Worm (Caenorhabditis elegans): Measurements from ENCODE around the gene bre-3.

bre-3 gene

ce11 chrIII:9521410-9522090 is 36.3 kb upstream of the bre-3 start, which contains the start of the genes clu-1 and prp-40:
Gene clu-1, minus strand, starts transcription at chrIII:9521460.
Gene prp-40, plus strand, starts transcription at chrIII:9522075.
- TF ChIP-seq blmp-1 (tag; optimal IDR thresholded peaks at IDR 0.05) (no peak), unc-120 (tag; optimal IDR thresholded peaks at IDR 0.05; ENCODE audit: poor library complexity, severe bottlenecking) (peak; percentile 30), unc-62 (GFP tag; optimal IDR thresholded peaks at IDR 0.05) (peak; percentile 24), nhr-237 (tag; optimal IDR thresholded peaks at IDR 0.05) (peak; percentile 75), pha-4 (tag; optimal IDR thresholded peaks at IDR 0.05) (peak; percentile 88), elt-3 (tag; optimal IDR thresholded peaks at IDR 0.05) (no peak), ceh-39 (tag; optimal IDR thresholded peaks at IDR 0.05) (peak; percentile 58), cnd-1 (tag; optimal IDR thresholded peaks at IDR 0.05) (no peak), hlh-1 (tag; optimal IDR thresholded peaks at IDR 0.05) (peak; percentile 36), nhr-12 (tag; optimal IDR thresholded peaks at IDR 0.05) (no peak), drap-1 (GFP tag; optimal IDR thresholded peaks at IDR 0.05) (peak; percentile 15), lsy-2 (tag; optimal IDR thresholded peaks at IDR 0.05) (peak; percentile 82), elt-1 (tag; optimal IDR thresholded peaks at IDR 0.05; ENCODE audit: borderline replicate concordance, insufficient read depth) (peak; percentile 13), mep-1 (tag; optimal IDR thresholded peaks at IDR 0.05) (peak; percentile 63), ztf-11 (tag; optimal IDR thresholded peaks at IDR 0.05) (no peak), lin-13 (tag; optimal IDR thresholded peaks at IDR 0.05) (peak; percentile 81), ces-1 (GFP tag; optimal IDR thresholded peaks at IDR 0.05) (peak; percentile 72), M03D4.4 (tag; optimal IDR thresholded peaks at IDR 0.05) (no peak)

- TF ChIP-seq zip-8 (tag; optimal IDR thresholded peaks at IDR 0.05) (no peak), snpc-4 (tag; optimal IDR thresholded peaks at IDR 0.05) (no peak), M03D4.4 (tag; optimal IDR thresholded peaks at IDR 0.05) (no peak), nhr-28 (tag; optimal IDR thresholded peaks at IDR 0.05) (no peak), nhr-2 (tag; optimal IDR thresholded peaks at IDR 0.05) (no peak), flh-1 (GFP tag; optimal IDR thresholded peaks at IDR 0.05) (no peak), pha-4 (tag; optimal IDR thresholded peaks at IDR 0.05) (no peak), lin-32 (GFP tag; optimal IDR thresholded peaks at IDR 0.05) (no peak), sem-2 (GFP tag; optimal IDR thresholded peaks at IDR 0.05) (no peak), mep-1 (tag; optimal IDR thresholded peaks at IDR 0.05) (no peak), drap-1 (GFP tag; optimal IDR thresholded peaks at IDR 0.05) (no peak), unc-62 (GFP tag; optimal IDR thresholded peaks at IDR 0.05) (no peak), blmp-1 (tag; optimal IDR thresholded peaks at IDR 0.05) (no peak), sptf-1 (tag; optimal IDR thresholded peaks at IDR 0.05) (no peak), mls-2 (tag; optimal IDR thresholded peaks at IDR 0.05) (no peak), ceh-83 (GFP tag; optimal IDR thresholded peaks at IDR 0.05) (no peak), tbx-8 (GFP tag; optimal IDR thresholded peaks at IDR 0.05) (no peak), ceh-39 (tag; optimal IDR thresholded peaks at IDR 0.05) (no peak), nhr-237 (tag; optimal IDR thresholded peaks at IDR 0.05) (no peak)
Observed at ce11 chrIII:9516148-9516547, 30.9 kb upstream of the bre-3 start, which contains the start of gene F55H2.7. Gene F55H2.7, minus strand, starts transcription at chrIII:9516248.

- no peak for TF ChIP-seq nhr-28 (tag; optimal IDR thresholded peaks at IDR 0.05)
- TF ChIP-seq ztf-11 (tag; optimal IDR thresholded peaks at IDR 0.05) = no peak
- TF ChIP-seq mls-2 (tag; optimal IDR thresholded peaks at IDR 0.05) = no peak
- TF ChIP-seq flh-1 (GFP tag; optimal IDR thresholded peaks at IDR 0.05) = no peak
- TF ChIP-seq blmp-1 (tag; optimal IDR thresholded peaks at IDR 0.05) = no peak
- TF ChIP-seq bed-3 (GFP tag; optimal IDR thresholded peaks at IDR 0.05) = no peak
- TF ChIP-seq ham-2 (GFP tag; optimal IDR thresholded peaks at IDR 0.05) = no peak
- no peak for TF ChIP-seq snpc-4 (tag; optimal IDR thresholded peaks at IDR 0.05)
Observed at ce11 chrIII:9513569-9513968, 28.3 kb upstream of the bre-3 start, which contains the start of gene F55H2.8. Gene F55H2.8, plus strand, starts transcription at chrIII:9513869.

ce11 chrIII:9513006-9513405 is 27.7 kb upstream of the bre-3 start:
- TF ChIP-seq cnd-1 (tag; optimal IDR thresholded peaks at IDR 0.05) = no peak
- no peak for TF ChIP-seq flh-1 (GFP tag; optimal IDR thresholded peaks at IDR 0.05)
- TF ChIP-seq nhr-76 (tag; optimal IDR thresholded peaks at IDR 0.05) = no peak
- no peak for TF ChIP-seq ces-1 (GFP tag; optimal IDR thresholded peaks at IDR 0.05)
- TF ChIP-seq snpc-4 (tag; optimal IDR thresholded peaks at IDR 0.05) = no peak
- no peak for TF ChIP-seq nhr-12 (tag; optimal IDR thresholded peaks at IDR 0.05)
- no peak for TF ChIP-seq lsy-2 (tag; optimal IDR thresholded peaks at IDR 0.05)
- TF ChIP-seq elt-1 (tag; optimal IDR thresholded peaks at IDR 0.05; ENCODE audit: borderline replicate concordance, insufficient read depth) = no peak
- TF ChIP-seq ceh-83 (GFP tag; optimal IDR thresholded peaks at IDR 0.05) = no peak

All from whole organism, mixed stage, embryonic.